Worm (Caenorhabditis elegans) whole organism, L2 larva: ENCODE results near the gene F22E5.2.

Experiments
- R02D3.7 ChIP-seq: fragments of 150-350 bp; optimal IDR thresholded peaks from 2 replicates; lab custom pipeline; 2014; ENCODE audit warnings: missing biosample characterization, missing genetic modification characterization
- snpc-4 ChIP-seq: fragments of 150-350 bp; optimal IDR thresholded peaks from 2 replicates; lab custom pipeline; 2014; ENCODE audit warnings: missing biosample characterization, missing genetic modification characterization

The F22E5.2 gene

ce11 chrII:2710919-2711318 is 45.7 kb downstream of the F22E5.2 start, which contains the start of gene T05A8.2:
Gene T05A8.2, minus strand, starts transcription at chrII:2711019.
- TF ChIP-seq R02D3.7 (tag; lab: Kevin White, UChicago) (no peak), snpc-4 (tag; lab: Kevin White, UChicago) (no peak)
